Worm (Caenorhabditis elegans): Measurements from ENCODE around the gene ykt-6.

ykt-6 gene

DNA sequence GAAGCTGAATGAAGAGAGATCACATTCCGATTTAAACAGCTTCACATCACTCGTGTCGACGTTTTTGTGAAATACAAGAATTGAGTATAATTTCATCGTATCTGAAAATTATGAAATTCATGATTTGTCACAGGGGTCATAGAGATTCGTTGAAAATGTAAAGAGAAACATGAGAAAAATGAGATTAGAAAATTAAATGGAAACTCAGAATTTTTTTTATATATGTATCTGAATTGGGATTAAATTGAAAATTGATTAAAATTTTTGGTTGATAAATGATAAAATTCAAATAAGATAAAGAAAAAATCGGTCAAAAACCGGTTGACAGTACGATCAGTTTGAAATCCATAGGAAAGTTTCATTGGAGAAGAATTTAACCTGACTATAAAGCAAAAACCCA is at the start of gene ykt-6:
ykt-6 (minus strand) TSS at position 101 of the 400 bp plus-strand sequence.
- no peak for TF ChIP-seq unc-62 (GFP tag; optimal IDR thresholded peaks at IDR 0.05)

DNA sequence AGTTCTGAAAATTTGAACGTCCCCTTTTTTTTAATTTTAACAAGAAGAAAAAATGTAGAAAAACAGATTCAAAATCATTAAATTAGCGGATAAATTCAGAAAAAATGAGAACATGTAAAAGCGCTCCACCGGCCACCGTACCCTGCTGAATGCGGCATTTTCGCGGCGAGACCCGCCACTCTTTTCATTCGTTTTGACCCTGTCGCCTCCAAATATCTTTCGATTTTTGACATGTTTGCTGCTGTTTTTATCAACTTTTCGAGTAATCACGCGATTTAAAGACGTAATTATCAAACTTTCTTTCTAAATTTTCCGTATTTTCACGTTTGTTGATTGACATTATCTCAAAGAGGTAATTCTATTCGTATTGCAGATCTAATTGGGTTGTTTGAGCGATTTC is 48.8 kb upstream of the ykt-6 start, which contains the start of gene gsp-2:
gsp-2 (plus strand) TSS at position 374 of the 400 bp plus-strand sequence.
- TF ChIP-seq unc-62 (GFP tag; optimal IDR thresholded peaks at IDR 0.05), result no peak

DNA sequence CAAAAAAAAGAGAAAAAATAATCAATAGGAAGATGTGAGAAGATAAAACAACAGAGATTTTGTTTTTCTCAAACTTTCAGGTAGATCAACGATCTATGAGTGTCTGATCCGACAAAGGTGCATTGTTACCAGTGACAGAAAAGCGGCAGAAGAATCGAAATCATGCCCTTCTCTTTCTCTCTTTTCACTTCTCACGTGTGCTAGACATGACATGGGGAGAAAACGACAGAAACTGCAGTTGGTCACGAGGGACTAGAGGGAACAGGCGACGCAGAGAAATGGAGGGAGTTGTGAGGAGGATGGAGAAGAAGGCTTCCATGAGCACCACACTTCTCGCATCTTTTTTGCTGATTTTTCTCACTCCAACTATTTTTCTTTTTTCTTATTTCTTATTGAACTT is 47.8 kb upstream of the ykt-6 start, which contains the start of gene F56C9.10:
F56C9.10 (minus strand) TSS at position 97 of the 400 bp plus-strand sequence.
- no peak for TF ChIP-seq unc-62 (GFP tag; optimal IDR thresholded peaks at IDR 0.05)

DNA sequence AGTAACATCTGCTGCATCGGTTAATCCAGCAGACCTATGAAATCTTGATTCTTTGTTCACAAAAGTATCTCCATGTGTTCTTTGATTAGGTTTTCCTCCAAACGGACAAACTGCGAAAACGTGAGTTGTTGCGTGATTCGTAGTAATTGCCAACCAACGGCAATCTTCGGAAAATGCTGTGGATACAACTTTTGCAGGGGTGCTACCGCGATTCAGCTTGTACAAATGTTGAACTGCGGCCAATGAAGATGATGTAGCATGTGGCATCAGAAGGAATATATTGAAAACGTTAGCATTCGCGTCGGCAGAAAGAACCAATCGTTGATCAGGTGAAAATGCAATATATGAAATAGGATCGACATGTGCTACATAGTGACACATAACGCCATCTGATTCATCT is 44.3 kb upstream of the ykt-6 start:
- no peak for TF ChIP-seq unc-62 (GFP tag; optimal IDR thresholded peaks at IDR 0.05)

DNA sequence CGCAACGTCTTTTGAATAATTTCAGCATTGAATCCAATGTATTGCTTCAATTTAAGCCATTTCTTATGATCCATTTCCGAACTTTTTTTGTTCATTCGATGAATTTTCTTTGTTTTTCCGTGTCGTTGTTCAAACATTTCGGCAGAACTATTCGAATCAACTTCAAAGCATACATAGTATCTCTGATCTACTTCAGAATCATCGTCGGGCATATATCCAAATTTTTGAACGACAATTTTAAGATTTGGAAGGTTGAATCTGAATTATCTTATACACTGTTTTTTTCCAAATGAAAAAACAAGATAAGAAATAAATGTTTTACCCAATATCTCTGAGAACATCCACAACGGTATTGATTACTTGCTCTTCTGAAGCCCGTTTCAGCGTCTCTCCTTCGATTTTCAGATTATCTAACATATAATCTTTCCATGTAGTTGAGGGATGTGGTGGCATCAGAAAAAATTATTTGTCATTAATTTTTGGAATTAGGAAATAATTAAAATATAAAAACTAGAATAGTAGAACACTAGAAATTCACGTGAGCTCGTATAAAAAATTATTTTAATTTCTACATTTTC is 41.8 kb upstream of the ykt-6 start, which contains the start of gene lab-2:
lab-2 (minus strand) TSS at position 453 of the 578 bp plus-strand sequence.
- TF ChIP-seq unc-62 (GFP tag; optimal IDR thresholded peaks at IDR 0.05), result no peak

DNA sequence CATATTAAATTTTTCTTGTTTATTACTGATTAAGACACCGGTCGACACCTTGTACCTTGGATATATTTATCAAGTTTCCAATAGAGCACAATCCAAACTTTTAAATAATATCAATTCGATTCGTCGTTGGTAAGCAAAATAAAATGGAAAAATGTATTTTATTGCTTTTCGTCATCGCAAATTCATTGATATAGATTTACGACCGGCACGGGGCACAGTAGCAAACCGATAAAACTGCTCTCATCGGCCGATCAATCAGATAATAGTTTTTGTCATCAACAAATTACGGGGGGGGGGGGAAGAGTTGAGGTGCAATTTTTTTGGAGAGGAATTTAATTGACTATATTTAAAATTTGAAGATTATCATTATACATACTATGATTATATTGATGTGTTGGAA is 35.9 kb upstream of the ykt-6 start:
- no peak for TF ChIP-seq unc-62 (GFP tag; optimal IDR thresholded peaks at IDR 0.05)

DNA sequence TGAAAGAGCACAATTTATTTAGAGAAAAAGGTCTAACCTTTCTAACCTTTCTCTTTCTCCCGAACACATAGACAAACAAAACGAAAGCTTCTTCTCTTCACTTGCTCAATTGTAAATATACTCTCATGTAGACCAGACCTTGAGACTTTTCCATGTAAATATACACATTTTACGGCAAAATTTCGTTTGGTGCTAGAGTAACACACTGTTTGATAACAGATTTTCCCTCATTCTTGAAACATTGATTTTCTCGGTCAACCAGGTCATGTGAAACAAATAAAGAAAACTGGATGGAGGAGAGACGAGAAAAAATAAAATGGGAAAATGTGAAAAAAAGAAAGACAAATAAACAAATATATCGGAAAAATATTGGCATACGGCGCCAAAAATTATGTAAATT is 34.6 kb upstream of the ykt-6 start:
- TF ChIP-seq unc-62 (GFP tag; optimal IDR thresholded peaks at IDR 0.05), result no peak

DNA sequence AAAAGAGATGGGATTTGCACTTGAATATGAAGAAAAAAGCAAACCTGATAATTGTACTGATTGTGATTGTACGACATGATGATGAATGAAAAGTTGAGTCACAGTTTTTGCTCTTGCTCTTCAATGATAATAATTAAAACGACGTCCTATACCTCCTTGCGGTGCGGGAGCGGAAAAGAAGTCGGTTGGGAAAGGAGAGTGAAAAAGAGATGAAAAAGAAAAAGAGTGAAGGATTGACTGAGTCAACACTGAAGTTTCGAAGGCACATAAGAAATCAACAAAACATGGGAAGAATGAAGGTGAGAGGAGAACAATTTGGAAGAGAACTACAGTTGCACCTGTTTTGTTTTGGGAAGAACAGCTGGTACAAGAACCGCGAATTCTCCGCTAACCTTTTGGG is 32.0 kb upstream of the ykt-6 start, which contains the start of gene F56C9.8:
F56C9.8 (minus strand) TSS at position 120 of the 400 bp plus-strand sequence.
- no peak for TF ChIP-seq unc-62 (GFP tag; optimal IDR thresholded peaks at IDR 0.05)

DNA sequence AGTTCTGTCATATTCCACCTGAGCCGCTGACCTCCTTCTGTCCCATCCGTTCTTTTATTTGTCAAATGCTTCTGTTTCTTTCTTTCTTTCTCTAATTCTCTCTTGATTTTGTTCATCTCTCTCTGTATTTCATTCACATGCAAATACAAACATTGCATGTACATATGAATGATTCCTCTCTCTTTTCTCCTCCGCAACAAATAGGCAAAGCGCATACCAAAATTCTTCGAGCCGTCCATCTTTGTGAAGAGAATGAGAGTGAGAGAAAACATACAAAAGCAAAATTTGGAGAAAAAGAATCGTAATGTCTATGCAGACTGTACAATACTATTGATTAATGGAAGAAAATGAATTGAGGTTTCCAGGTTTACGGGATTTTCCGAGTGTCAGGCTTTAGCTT is 30.0 kb upstream of the ykt-6 start:
- no peak for TF ChIP-seq unc-62 (GFP tag; optimal IDR thresholded peaks at IDR 0.05)

DNA sequence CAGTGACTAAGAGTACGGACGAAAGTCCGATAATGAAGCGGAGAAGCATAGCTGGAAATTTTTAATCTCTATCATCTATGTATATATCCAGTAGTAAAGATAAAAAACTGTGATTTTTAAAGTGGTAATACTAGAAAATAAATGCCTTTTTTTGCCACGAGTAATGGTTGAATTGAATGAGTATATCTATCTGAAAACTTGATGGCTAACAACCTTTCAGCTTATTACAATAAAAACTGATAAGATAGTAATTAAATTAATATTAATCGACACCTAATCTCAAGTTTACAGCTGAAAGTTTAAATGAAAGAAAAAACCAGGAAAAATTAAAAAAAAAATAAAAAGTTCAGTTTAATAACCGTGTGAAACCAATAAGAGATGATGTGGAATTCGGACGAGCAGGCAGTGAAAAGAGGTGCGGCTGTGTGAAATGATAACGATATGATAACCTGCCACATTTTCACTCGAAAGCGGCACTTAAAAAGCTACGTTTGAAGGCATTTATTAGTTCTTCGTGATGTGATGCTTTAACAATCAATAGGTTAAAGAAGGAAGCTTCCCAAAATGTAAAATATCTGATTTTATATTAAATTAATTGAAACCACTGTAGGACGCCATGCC is 27.6 kb upstream of the ykt-6 start, which contains the start of gene nspg-6:
nspg-6 (minus strand) TSS at position 51 of the 621 bp plus-strand sequence.
- no peak for TF ChIP-seq unc-62 (GFP tag; optimal IDR thresholded peaks at IDR 0.05)

DNA sequence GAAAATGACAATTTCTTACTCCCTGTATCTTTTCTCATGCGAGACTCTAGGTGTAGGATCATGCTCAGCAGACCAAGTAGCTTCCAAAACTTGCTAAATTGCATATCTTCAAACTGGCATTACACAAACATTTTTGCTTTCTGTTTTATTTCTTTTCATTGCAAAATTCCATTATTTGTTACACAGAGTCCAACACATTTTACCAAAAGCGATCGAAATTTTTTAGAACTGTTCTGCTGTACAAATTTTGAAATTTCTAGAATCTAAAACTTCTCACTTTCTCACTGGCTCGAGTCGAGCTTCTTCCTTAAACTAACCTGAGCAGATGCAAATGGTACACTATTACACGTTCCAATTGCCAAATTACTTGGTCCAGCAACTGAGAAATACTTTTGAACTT is 27.1 kb upstream of the ykt-6 start:
- no peak for TF ChIP-seq unc-62 (GFP tag; optimal IDR thresholded peaks at IDR 0.05)

DNA sequence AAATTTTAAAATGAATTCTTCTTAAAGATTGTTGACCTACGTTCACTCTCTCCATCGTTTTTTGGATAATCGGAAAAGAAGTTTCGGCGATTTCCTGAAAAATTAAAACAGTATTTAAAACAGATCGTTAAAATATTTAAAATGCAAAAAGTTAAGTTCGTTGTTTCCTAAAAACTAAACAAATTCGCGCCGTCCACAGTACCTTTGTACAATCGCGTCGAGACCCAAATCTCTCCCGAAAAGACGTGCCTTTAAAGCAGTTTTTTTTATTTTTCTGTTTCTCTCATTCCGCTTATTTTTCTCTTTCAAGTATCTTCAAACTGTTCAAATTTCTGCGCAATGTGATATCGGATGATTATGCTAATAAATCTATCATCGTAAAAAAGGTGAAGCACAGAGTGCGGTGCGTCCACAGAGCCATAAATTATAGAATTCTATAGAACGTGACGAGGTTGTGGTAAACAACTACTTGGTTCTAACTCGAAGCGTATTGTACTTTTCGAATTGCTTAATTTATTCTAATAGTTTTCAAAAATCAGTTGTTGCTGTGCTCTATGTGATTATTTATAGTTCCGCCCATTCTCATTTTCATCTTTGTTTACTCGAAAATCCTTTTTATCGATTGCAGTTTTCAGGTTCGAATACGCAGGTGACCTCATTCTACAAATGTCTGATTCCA is 23.4 kb upstream of the ykt-6 start, which contains the start of the genes F56C9.6 and F56C9.3:
F56C9.6 (minus strand) TSS at position 112 of the 679 bp plus-strand sequence.
F56C9.3 (plus strand) TSS at position 629 of the 679 bp plus-strand sequence.
- no peak for TF ChIP-seq unc-62 (GFP tag; optimal IDR thresholded peaks at IDR 0.05)

DNA sequence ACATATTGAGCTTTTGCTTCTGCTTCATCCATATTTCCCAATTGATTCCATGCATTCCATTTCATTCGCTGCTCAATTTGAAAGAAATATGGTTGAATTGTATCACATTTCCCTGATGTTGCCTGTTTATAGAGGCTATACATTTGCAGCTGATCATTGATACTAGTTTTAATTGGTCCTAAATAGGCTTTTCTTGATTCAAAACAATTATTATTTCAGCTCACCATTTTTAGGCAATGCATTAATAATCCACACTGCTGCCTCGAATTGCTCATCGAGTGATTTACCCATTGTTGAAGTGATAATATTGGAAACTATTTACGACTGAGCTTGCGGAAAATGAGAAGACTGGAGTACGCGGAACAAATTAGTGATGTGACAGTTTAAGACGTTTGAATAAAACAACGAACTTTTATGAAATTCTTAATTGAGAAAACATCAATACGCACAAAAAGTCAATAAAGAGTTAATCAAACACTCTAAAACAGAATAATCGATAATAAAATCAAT is 21.3 kb upstream of the ykt-6 start, which contains the start of gene acbp-4:
acbp-4 (minus strand) TSS at position 510 of the 510 bp plus-strand sequence.
- no peak for TF ChIP-seq unc-62 (GFP tag; optimal IDR thresholded peaks at IDR 0.05)

DNA sequence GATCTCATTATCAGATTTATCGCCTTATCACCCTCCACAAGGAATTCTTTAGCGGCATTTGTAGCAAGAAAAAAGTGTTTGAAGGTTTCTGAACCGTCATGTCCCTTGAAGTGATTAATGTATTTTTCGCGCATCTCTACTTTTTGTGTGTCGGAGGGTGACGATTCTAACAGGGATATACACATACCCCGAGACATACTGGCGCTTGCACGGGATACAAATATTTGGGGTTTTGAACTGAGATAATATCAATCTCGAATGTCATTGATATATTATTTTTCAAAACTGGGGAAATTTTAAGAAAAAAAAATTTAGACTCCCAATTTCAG is 18.2 kb upstream of the ykt-6 start:
- TF ChIP-seq unc-62 (GFP tag; optimal IDR thresholded peaks at IDR 0.05), result no peak

DNA sequence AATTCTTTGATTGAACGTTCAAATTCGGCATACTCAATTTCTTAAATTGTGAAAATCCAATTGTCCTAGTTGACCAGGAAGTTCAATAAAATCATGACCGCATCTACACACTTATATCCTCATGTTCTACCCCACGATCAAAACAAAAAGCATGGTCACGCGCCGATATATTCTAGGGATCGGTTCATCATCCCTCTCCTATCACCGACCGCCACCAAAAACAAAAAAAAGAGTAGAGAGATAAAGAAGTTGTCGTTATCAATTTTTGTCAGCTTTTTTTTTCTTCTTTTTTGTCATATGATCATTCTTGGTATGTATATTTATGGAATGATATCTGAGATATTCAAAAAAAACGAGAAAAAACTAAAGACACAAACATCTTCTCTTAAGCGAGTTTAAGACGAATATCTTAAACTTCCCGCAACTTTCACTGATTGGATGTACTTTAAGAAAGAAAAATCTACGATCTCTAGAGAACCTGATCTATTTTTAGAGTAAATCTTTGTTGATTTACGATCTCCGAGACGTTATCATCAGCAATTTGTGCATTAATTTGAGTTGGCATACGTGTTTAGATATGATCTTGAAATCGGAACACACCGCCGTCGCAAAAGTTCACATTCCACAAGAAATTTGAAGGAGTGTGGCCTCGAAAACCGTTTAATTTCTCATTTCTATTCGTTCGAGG is 17.7 kb upstream of the ykt-6 start:
- no peak for TF ChIP-seq unc-62 (GFP tag; optimal IDR thresholded peaks at IDR 0.05)

DNA sequence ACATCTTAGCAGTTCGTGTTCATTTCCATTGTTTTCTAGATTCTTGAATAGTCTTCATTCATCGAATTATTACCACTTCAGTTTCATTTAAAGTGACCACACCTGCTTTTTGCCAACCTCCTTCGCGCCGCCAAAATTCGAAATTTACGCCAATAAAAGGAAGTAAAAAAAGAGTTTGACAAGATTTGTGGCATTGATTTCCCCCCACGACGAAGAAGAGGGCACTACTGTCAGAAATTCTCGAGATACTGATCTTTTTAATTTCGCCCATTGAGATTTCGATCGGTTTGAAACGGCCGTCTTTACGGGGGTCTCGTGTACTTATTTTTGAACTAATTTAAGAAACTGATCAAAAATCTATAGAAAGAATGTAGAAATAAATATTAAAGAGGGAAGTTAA is 14.3 kb upstream of the ykt-6 start:
- TF ChIP-seq unc-62 (GFP tag; optimal IDR thresholded peaks at IDR 0.05), result no peak

Data from whole organism, dauer.